Worm (Caenorhabditis elegans) whole organism, L2 larva: Measurements from ENCODE around the gene srx-22.

Source experiments
- C34F6.9 ChIP-seq: fragments of 150-350 bp; optimal IDR thresholded peaks from 2 replicates; lab custom pipeline; 2014; ENCODE audit warnings: missing biosample characterization, missing genetic modification characterization
- F13H6.1 ChIP-seq: sonication (generic microtip); optimal IDR thresholded peaks from 2 replicates; lab custom pipeline; 2016; ENCODE audit warnings: missing genetic modification characterization, missing compliant biosample characterization
- R02D3.7 ChIP-seq: fragments of 150-350 bp; optimal IDR thresholded peaks from 2 replicates; lab custom pipeline; 2014; ENCODE audit warnings: missing biosample characterization, missing genetic modification characterization
- Y55F3AM.14 ChIP-seq: fragments of 200-800 bp; sonication (Bioruptor generic); optimal IDR thresholded peaks from 2 replicates; lab custom pipeline; 2018; ENCODE audit warnings: mild to moderate bottlenecking, missing genetic modification characterization, missing compliant biosample characterization
- ZK546.5 ChIP-seq: sonication (generic microtip); optimal IDR thresholded peaks from 2 replicates; lab custom pipeline; 2017; ENCODE audit warnings: missing biosample characterization, missing genetic modification characterization
- alr-1 ChIP-seq: fragments of 150-350 bp; optimal IDR thresholded peaks from 2 replicates; lab custom pipeline; 2014; ENCODE audit warnings: missing biosample characterization, missing genetic modification characterization
- aly-2 ChIP-seq: fragments of 150-350 bp; optimal IDR thresholded peaks from 2 replicates; lab custom pipeline; 2014; ENCODE audit warnings: missing biosample characterization, missing genetic modification characterization
- ama-1 ChIP-seq: fragments of 150-350 bp; optimal IDR thresholded peaks from 2 replicates; lab custom pipeline; 2018; ENCODE audit warnings: inconsistent platforms
- ceh-16 ChIP-seq: fragments of 150-350 bp; optimal IDR thresholded peaks from 2 replicates; lab custom pipeline; 2014; ENCODE audit warnings: missing biosample characterization, missing genetic modification characterization
- crh-2 ChIP-seq: sonication (generic microtip); optimal IDR thresholded peaks from 2 replicates; lab custom pipeline; 2017; ENCODE audit warnings: missing biosample characterization, missing genetic modification characterization
- dmd-4 ChIP-seq: sonication (generic microtip); optimal IDR thresholded peaks from 2 replicates; lab custom pipeline; 2017; ENCODE audit warnings: missing biosample characterization, missing genetic modification characterization
- egl-27 ChIP-seq: sonication (generic microtip); optimal IDR thresholded peaks from 3 replicates; lab custom pipeline; 2017; ENCODE audit warnings: missing biosample characterization, missing genetic modification reagents, missing genetic modification characterization
- elt-1 ChIP-seq: fragments of 150-350 bp; optimal IDR thresholded peaks from 2 replicates; lab custom pipeline; 2014; ENCODE audit warnings: missing biosample characterization, missing genetic modification characterization
- elt-3 ChIP-seq: sonication (generic microtip); optimal IDR thresholded peaks from 2 replicates; lab custom pipeline; 2017; ENCODE audit warnings: missing biosample characterization, missing genetic modification characterization
- fos-1 ChIP-seq: fragments of 150-350 bp; optimal IDR thresholded peaks from 2 replicates; lab custom pipeline; 2014; ENCODE audit warnings: missing biosample characterization, missing genetic modification characterization
- gmeb-1 ChIP-seq: fragments of 150-350 bp; optimal IDR thresholded peaks from 2 replicates; lab custom pipeline; 2014; ENCODE audit warnings: missing biosample characterization, missing genetic modification characterization
- lin-11 ChIP-seq: fragments of 150-350 bp; sonication (generic microtip); optimal IDR thresholded peaks from 2 replicates; lab custom pipeline; 2014; ENCODE audit warnings: missing biosample characterization, missing genetic modification characterization, inconsistent platforms, mixed read lengths
- lin-13 ChIP-seq: fragments of 150-350 bp; optimal IDR thresholded peaks from 2 replicates; lab custom pipeline; 2014; ENCODE audit warnings: missing biosample characterization, missing genetic modification reagents, missing genetic modification characterization
- lin-39 ChIP-seq: fragments of 150-350 bp; optimal IDR thresholded peaks from 2 replicates; lab custom pipeline; 2014; ENCODE audit warnings: missing biosample characterization, missing genetic modification reagents, missing genetic modification characterization
- lsy-2 ChIP-seq, 2 experiments: fragments of 150-350 bp in 1 of 2; sonication (generic microtip) in 1 of 2; optimal IDR thresholded peaks; 2 replicates each; lab custom pipeline; 2014 to 2017; ENCODE audit warnings: missing biosample characterization in 2 of 2, missing genetic modification characterization in 2 of 2
- mab-5 ChIP-seq: fragments of 150-350 bp; optimal IDR thresholded peaks from 2 replicates; lab custom pipeline; 2014; ENCODE audit warnings: missing biosample characterization, missing genetic modification characterization
- mbf-1 ChIP-seq: sonication (generic microtip); optimal IDR thresholded peaks from 2 replicates; lab custom pipeline; 2017; ENCODE audit warnings: missing biosample characterization, missing genetic modification characterization
- mdl-1 ChIP-seq, 2 experiments: fragments of 150-350 bp in 1 of 2; sonication (generic microtip) in 1 of 2; optimal IDR thresholded peaks; 2 replicates each; lab custom pipeline; 2017; ENCODE audit warnings: missing biosample characterization in 2 of 2, missing genetic modification characterization in 2 of 2
- nhr-12 ChIP-seq: fragments of 150-350 bp; optimal IDR thresholded peaks from 2 replicates; lab custom pipeline; 2014; ENCODE audit warnings: missing biosample characterization, missing genetic modification characterization
- nhr-129 ChIP-seq: fragments of 150-350 bp; optimal IDR thresholded peaks from 2 replicates; lab custom pipeline; 2014; ENCODE audit warnings: missing biosample characterization, missing genetic modification characterization
- nhr-21 ChIP-seq: fragments of 150-350 bp; optimal IDR thresholded peaks from 2 replicates; lab custom pipeline; 2014; ENCODE audit warnings: missing biosample characterization, missing genetic modification characterization
- nhr-237 ChIP-seq: fragments of 150-350 bp; optimal IDR thresholded peaks from 2 replicates; lab custom pipeline; 2014; ENCODE audit warnings: missing biosample characterization, missing genetic modification characterization
- nhr-25 ChIP-seq: fragments of 150-350 bp; sonication (generic microtip); optimal IDR thresholded peaks from 3 replicates; lab custom pipeline; 2014; ENCODE audit warnings: missing biosample characterization, missing genetic modification characterization
- peb-1 ChIP-seq: fragments of 150-350 bp; optimal IDR thresholded peaks from 2 replicates; lab custom pipeline; 2014; ENCODE audit warnings: missing biosample characterization, missing genetic modification characterization
- sem-4 ChIP-seq: fragments of 150-350 bp; optimal IDR thresholded peaks from 2 replicates; lab custom pipeline; 2014; ENCODE audit warnings: missing biosample characterization, missing genetic modification reagents, missing genetic modification characterization
- skn-1 ChIP-seq: sonication (generic microtip); optimal IDR thresholded peaks from 2 replicates; lab custom pipeline; 2017; ENCODE audit warnings: missing biosample characterization, missing genetic modification characterization
- sma-3 ChIP-seq: sonication (generic microtip); optimal IDR thresholded peaks from 2 replicates; lab custom pipeline; 2016; ENCODE audit warnings: missing genetic modification reagents, missing genetic modification characterization, missing compliant biosample characterization
- sma-9 ChIP-seq, 2 experiments: fragments of 150-350 bp in 1 of 2; sonication (generic microtip) in 1 of 2; optimal IDR thresholded peaks; 2 replicates each; lab custom pipeline; 2014 to 2016; ENCODE audit warnings: missing genetic modification characterization in 2 of 2, mild to moderate bottlenecking in 1 of 2, missing biosample characterization in 1 of 2, missing compliant biosample characterization in 1 of 2, missing genetic modification reagents in 1 of 2, moderate library complexity in 1 of 2
- snpc-4 ChIP-seq: fragments of 150-350 bp; optimal IDR thresholded peaks from 2 replicates; lab custom pipeline; 2014; ENCODE audit warnings: missing biosample characterization, missing genetic modification characterization
- unc-39 ChIP-seq: fragments of 150-350 bp; optimal IDR thresholded peaks from 2 replicates; lab custom pipeline; 2014; ENCODE audit warnings: missing biosample characterization, missing genetic modification characterization
- unc-62 ChIP-seq: fragments of 150-350 bp; optimal IDR thresholded peaks from 2 replicates; lab custom pipeline; 2014; ENCODE audit warnings: missing biosample characterization, missing genetic modification reagents, missing genetic modification characterization
- zag-1 ChIP-seq: fragments of 150-350 bp; optimal IDR thresholded peaks from 2 replicates; lab custom pipeline; 2014; ENCODE audit warnings: missing biosample characterization, missing genetic modification characterization
- ztf-1 ChIP-seq: fragments of 200-800 bp; sonication (Bioruptor generic); conservative IDR thresholded peaks from 2 replicates; pipeline ENCODE4 v1.3.6; 2022; ENCODE audit warnings: missing genetic modification characterization, missing compliant biosample characterization
- ztf-11 ChIP-seq: sonication (generic microtip); optimal IDR thresholded peaks from 2 replicates; lab custom pipeline; 2017; ENCODE audit warnings: missing biosample characterization, missing genetic modification characterization
- ztf-4 ChIP-seq: fragments of 150-350 bp; optimal IDR thresholded peaks from 2 replicates; lab custom pipeline; 2014; ENCODE audit warnings: missing biosample characterization, missing genetic modification characterization

srx-22 gene

ce11 chrV:646888-647287 lies 32.9 kb upstream of the srx-22 start, which contains the start of gene ugt-42:
Gene ugt-42 (plus strand): TSS chrV:647188.
- TF ChIP-seq crh-2 (tag; lab: Kevin White, UChicago) (no peak), nhr-21 (tag; lab: Kevin White, UChicago) (no peak), ceh-16 (tag; lab: Kevin White, UChicago) (no peak), sma-9 (GFP tag; optimal IDR thresholded peaks at IDR 0.05; lab: Kevin White, UChicago) (no peak), sma-9 (tag; optimal IDR thresholded peaks at IDR 0.05; lab: Kevin White, UChicago) (no peak), mbf-1 (tag; lab: Kevin White, UChicago) (no peak), peb-1 (tag; lab: Kevin White, UChicago) (no peak), C34F6.9 (tag; lab: Kevin White, UChicago) (no peak), lin-39 (tag; lab: Kevin White, UChicago) (no peak), unc-62 (no peak), fos-1 (tag; lab: Kevin White, UChicago) (no peak), Y55F3AM.14 (GFP tag; lab: Kevin White, UChicago) (no peak), ztf-1 (no peak)

DNA sequence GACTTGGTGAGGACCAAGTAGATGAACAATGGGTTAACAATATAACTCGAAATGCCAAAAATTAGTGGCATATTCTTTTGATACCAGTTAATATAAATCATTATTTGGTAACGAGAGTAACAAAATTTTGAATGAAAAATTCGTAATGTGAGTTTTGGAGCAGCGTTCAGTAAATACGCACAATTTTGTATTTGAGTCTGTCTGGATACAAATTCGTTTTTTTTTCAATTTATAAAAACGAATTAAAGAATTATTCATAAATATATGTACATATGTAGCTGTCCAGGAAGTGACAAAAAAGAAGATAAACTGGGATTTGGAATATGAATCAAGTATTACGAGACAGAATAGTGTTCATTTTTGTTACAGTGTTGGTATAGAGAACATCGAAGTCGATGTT lies 26.8 kb upstream of the srx-22 start, which contains the start of gene srj-5:
Gene srj-5, minus strand, starts transcription at position 101 of the 400 bp plus-strand sequence.
- TF ChIP-seq R02D3.7, result no peak
- no peak for TF ChIP-seq ama-1
- no peak for TF ChIP-seq nhr-21 (tag; lab: Kevin White, UChicago)
- no peak for TF ChIP-seq snpc-4 (tag; lab: Kevin White, UChicago)
- TF ChIP-seq egl-27 (tag; lab: Kevin White, UChicago), result no peak
- no peak for TF ChIP-seq ZK546.5
- no peak for TF ChIP-seq sma-3
- no peak for TF ChIP-seq elt-1 (tag; lab: Kevin White, UChicago)

- TF ChIP-seq lsy-2 (tag; optimal IDR thresholded peaks at IDR 0.05; lab: Kevin White, UChicago) (no peak), ztf-11 (no peak), zag-1 (no peak), lin-11 (no peak), lin-13 (GFP tag; lab: Kevin White, UChicago) (no peak), ZK546.5 (no peak), elt-3 (no peak), elt-1 (tag; lab: Kevin White, UChicago) (no peak), gmeb-1 (tag; lab: Kevin White, UChicago) (no peak), mdl-1 (tag; optimal IDR thresholded peaks at IDR 0.05; lab: Kevin White, UChicago) (no peak)
Observed at ce11 chrV:654402-654801, 25.4 kb upstream of the srx-22 start, which contains the start of gene srj-6. Gene srj-6 (minus strand): TSS chrV:654502.

- TF ChIP-seq ztf-4 (tag; lab: Kevin White, UChicago), result no peak
- TF ChIP-seq sem-4 (tag; lab: Kevin White, UChicago), result no peak
- no peak for TF ChIP-seq skn-1 (tag; lab: Kevin White, UChicago)
- no peak for TF ChIP-seq egl-27 (tag; lab: Kevin White, UChicago)
- no peak for TF ChIP-seq mab-5 (tag; lab: Kevin White, UChicago)
- TF ChIP-seq nhr-21 (tag; lab: Kevin White, UChicago), result no peak
- no peak for TF ChIP-seq Y55F3AM.14 (GFP tag; lab: Kevin White, UChicago)
- TF ChIP-seq sma-3, result no peak
- no peak for TF ChIP-seq alr-1 (tag; lab: Kevin White, UChicago)
- no peak for TF ChIP-seq peb-1 (tag; lab: Kevin White, UChicago)
- TF ChIP-seq nhr-25, result no peak
- TF ChIP-seq aly-2 (tag; lab: Kevin White, UChicago), result no peak
- TF ChIP-seq F13H6.1 (tag; lab: Kevin White, UChicago), result no peak
- no peak for TF ChIP-seq unc-39 (tag; lab: Kevin White, UChicago)
- TF ChIP-seq nhr-129, result no peak
- TF ChIP-seq ztf-1, result no peak
Observed at ce11 chrV:655823-656222, 23.9 kb upstream of the srx-22 start, which contains the start of gene srh-245. Gene srh-245 (minus strand): TSS chrV:655923.

DNA sequence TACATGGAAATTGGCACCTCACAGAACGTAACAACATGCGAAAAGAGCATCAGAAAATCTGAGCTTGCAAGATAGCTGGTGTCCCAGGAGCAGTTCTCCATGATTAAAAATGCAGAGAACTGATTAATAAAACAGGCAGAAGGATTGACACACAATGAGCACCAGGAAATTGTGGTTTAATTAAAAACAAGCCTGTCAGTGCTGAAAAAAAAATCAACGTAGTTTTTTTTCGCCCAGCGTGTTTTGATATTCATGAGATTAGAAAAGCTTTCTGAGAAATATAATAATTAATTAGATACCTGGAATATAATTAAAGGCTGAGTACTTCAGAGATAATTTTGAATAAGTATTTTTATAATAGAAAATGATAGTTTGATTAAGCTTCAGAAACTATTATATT lies 22.1 kb upstream of the srx-22 start, which contains the start of gene srh-246:
Gene srh-246, minus strand, starts transcription at position 101 of the 400 bp plus-strand sequence.
- TF ChIP-seq dmd-4 (tag; lab: Kevin White, UChicago) (no peak), sem-4 (tag; lab: Kevin White, UChicago) (no peak), nhr-237 (tag; lab: Kevin White, UChicago) (no peak), nhr-12 (tag; lab: Kevin White, UChicago) (no peak), gmeb-1 (tag; lab: Kevin White, UChicago) (no peak), mdl-1 (tag; optimal IDR thresholded peaks at IDR 0.05; lab: Kevin White, UChicago) (no peak), ceh-16 (tag; lab: Kevin White, UChicago) (no peak), ZK546.5 (no peak), ztf-11 (no peak), sma-9 (GFP tag; optimal IDR thresholded peaks at IDR 0.05; lab: Kevin White, UChicago) (no peak), sma-9 (tag; optimal IDR thresholded peaks at IDR 0.05; lab: Kevin White, UChicago) (no peak), aly-2 (tag; lab: Kevin White, UChicago) (no peak)
